Worm (Caenorhabditis elegans) whole organism, mixed stage, embryonic: ENCODE results near the gene grl-2.

Experiments used
- M03D4.4 ChIP-seq: sonication (generic microtip); optimal IDR thresholded peaks from 2 replicates; lab custom pipeline; 2017; ENCODE audit warnings: mild to moderate bottlenecking, missing genetic modification characterization, missing compliant biosample characterization
- bed-3 ChIP-seq: fragments of 200-800 bp; sonication (Bioruptor generic); optimal IDR thresholded peaks from 3 replicates; lab custom pipeline; 2018; ENCODE audit warnings: mild to moderate bottlenecking, missing genetic modification characterization, moderate library complexity, missing compliant biosample characterization
- blmp-1 ChIP-seq: fragments of 150-350 bp; optimal IDR thresholded peaks from 2 replicates; lab custom pipeline; 2014; ENCODE audit warnings: missing biosample characterization, missing genetic modification characterization
- ceh-43 ChIP-seq: fragments of 200-800 bp; sonication (Bioruptor generic); optimal IDR thresholded peaks from 2 replicates; lab custom pipeline; 2018; ENCODE audit warnings: mild to moderate bottlenecking, missing genetic modification characterization, moderate library complexity, missing compliant biosample characterization
- ceh-83 ChIP-seq: fragments of 200-800 bp; sonication (Bioruptor generic); optimal IDR thresholded peaks from 2 replicates; lab custom pipeline; 2018; ENCODE audit warnings: mild to moderate bottlenecking, missing genetic modification characterization, missing compliant biosample characterization
- ces-1 ChIP-seq: fragments of 150-350 bp; optimal IDR thresholded peaks from 2 replicates; lab custom pipeline; 2014; ENCODE audit warnings: missing biosample characterization, missing genetic modification reagents, missing genetic modification characterization
- cnd-1 ChIP-seq: fragments of 200-800 bp; sonication (Bioruptor generic); optimal IDR thresholded peaks from 2 replicates; lab custom pipeline; 2018; ENCODE audit warnings: mild to moderate bottlenecking, missing genetic modification characterization, missing compliant biosample characterization
- drap-1 ChIP-seq: fragments of 200-800 bp; sonication (Bioruptor generic); optimal IDR thresholded peaks from 3 replicates; lab custom pipeline; 2018; ENCODE audit warnings: mild to moderate bottlenecking, missing genetic modification characterization, missing compliant biosample characterization
- elt-1 ChIP-seq: sonication (generic microtip); optimal IDR thresholded peaks from 2 replicates; lab custom pipeline; 2017; ENCODE audit warnings: missing genetic modification characterization, mild to moderate bottlenecking, missing compliant biosample characterization, antibody characterized with exemption, moderate library complexity, borderline replicate concordance; ENCODE audit not compliant: insufficient read depth
- elt-3 ChIP-seq: fragments of 150-350 bp; optimal IDR thresholded peaks from 2 replicates; lab custom pipeline; 2014; ENCODE audit warnings: missing biosample characterization, missing genetic modification characterization
- flh-1 ChIP-seq: fragments of 200-800 bp; sonication (Bioruptor generic); optimal IDR thresholded peaks from 2 replicates; lab custom pipeline; 2018; ENCODE audit warnings: mild to moderate bottlenecking, missing genetic modification characterization, moderate library complexity, missing compliant biosample characterization
- ham-2 ChIP-seq: fragments of 200-800 bp; sonication (Bioruptor generic); optimal IDR thresholded peaks from 2 replicates; lab custom pipeline; 2018; ENCODE audit warnings: mild to moderate bottlenecking, missing genetic modification characterization, missing compliant biosample characterization
- lin-13 ChIP-seq: fragments of 150-350 bp; optimal IDR thresholded peaks from 2 replicates; lab custom pipeline; 2014; ENCODE audit warnings: missing biosample characterization, missing genetic modification characterization
- lin-32 ChIP-seq: fragments of 200-800 bp; sonication (Bioruptor generic); optimal IDR thresholded peaks from 2 replicates; lab custom pipeline; 2018; ENCODE audit warnings: mild to moderate bottlenecking, missing genetic modification characterization, missing compliant biosample characterization
- lsy-2 ChIP-seq: fragments of 150-350 bp; optimal IDR thresholded peaks from 2 replicates; lab custom pipeline; 2014; ENCODE audit warnings: missing biosample characterization, missing genetic modification characterization
- mab-5 ChIP-seq: fragments of 150-350 bp; optimal IDR thresholded peaks from 2 replicates; lab custom pipeline; 2014; ENCODE audit warnings: missing biosample characterization, missing genetic modification characterization
- mep-1 ChIP-seq: fragments of 150-350 bp; optimal IDR thresholded peaks from 2 replicates; lab custom pipeline; 2017; ENCODE audit warnings: missing biosample characterization, missing genetic modification reagents, missing genetic modification characterization, inconsistent platforms
- mls-2 ChIP-seq: sonication (generic microtip); optimal IDR thresholded peaks from 2 replicates; lab custom pipeline; 2016; ENCODE audit warnings: mild to moderate bottlenecking, missing genetic modification characterization, moderate library complexity, missing compliant biosample characterization
- nhr-2 ChIP-seq: fragments of 150-350 bp; optimal IDR thresholded peaks from 2 replicates; lab custom pipeline; 2014; ENCODE audit warnings: missing biosample characterization, missing genetic modification characterization
- nhr-237 ChIP-seq: fragments of 150-350 bp; optimal IDR thresholded peaks from 2 replicates; lab custom pipeline; 2014; ENCODE audit warnings: missing biosample characterization, missing genetic modification characterization
- nhr-28 ChIP-seq: fragments of 150-350 bp; optimal IDR thresholded peaks from 2 replicates; lab custom pipeline; 2014; ENCODE audit warnings: missing biosample characterization, missing genetic modification characterization
- nhr-76 ChIP-seq: sonication (generic microtip); optimal IDR thresholded peaks from 2 replicates; lab custom pipeline; 2017; ENCODE audit warnings: missing biosample characterization, missing genetic modification characterization
- pha-4 ChIP-seq: fragments of 150-350 bp; optimal IDR thresholded peaks from 2 replicates; lab custom pipeline; 2018; ENCODE audit warnings: missing biosample characterization, missing genetic modification reagents, missing genetic modification characterization
- sem-2 ChIP-seq: fragments of 200-800 bp; sonication (Bioruptor generic); optimal IDR thresholded peaks from 2 replicates; lab custom pipeline; 2018; ENCODE audit warnings: mild to moderate bottlenecking, missing genetic modification characterization, missing compliant biosample characterization
- snpc-4 ChIP-seq: fragments of 150-350 bp; optimal IDR thresholded peaks from 2 replicates; lab custom pipeline; 2014; ENCODE audit warnings: missing biosample characterization, missing genetic modification characterization
- sptf-1 ChIP-seq: sonication (generic microtip); optimal IDR thresholded peaks from 2 replicates; lab custom pipeline; 2017; ENCODE audit warnings: mild to moderate bottlenecking, missing genetic modification characterization, moderate library complexity, missing compliant biosample characterization
- tbx-8 ChIP-seq: fragments of 200-800 bp; sonication (Bioruptor generic); optimal IDR thresholded peaks from 2 replicates; lab custom pipeline; 2018; ENCODE audit warnings: mild to moderate bottlenecking, missing genetic modification characterization, moderate library complexity, missing compliant biosample characterization
- unc-120 ChIP-seq: sonication (generic microtip); optimal IDR thresholded peaks from 2 replicates; lab custom pipeline; 2017; ENCODE audit warnings: missing genetic modification characterization, missing compliant biosample characterization; ENCODE audit not compliant: poor library complexity, severe bottlenecking
- unc-39 ChIP-seq: fragments of 150-350 bp; optimal IDR thresholded peaks from 2 replicates; lab custom pipeline; 2014; ENCODE audit warnings: missing biosample characterization, missing genetic modification characterization
- unc-62 ChIP-seq: fragments of 150-350 bp; optimal IDR thresholded peaks from 2 replicates; lab custom pipeline; 2014; ENCODE audit warnings: missing biosample characterization, missing genetic modification reagents, missing genetic modification characterization
- zip-8 ChIP-seq: fragments of 150-350 bp; optimal IDR thresholded peaks from 2 replicates; lab custom pipeline; 2014; ENCODE audit warnings: missing biosample characterization, missing genetic modification characterization
- ztf-11 ChIP-seq: fragments of 150-350 bp; optimal IDR thresholded peaks from 2 replicates; lab custom pipeline; 2014; ENCODE audit warnings: missing biosample characterization, missing genetic modification characterization

grl-2 gene

ce11 chrV:12961085-12961560 is 16.2 kb downstream of the grl-2 start, which contains the start of gene mpst-7:
TSS of gene mpst-7 (minus strand) at chrV:12961135.
- TF ChIP-seq elt-1 (tag; lab: Kevin White, UChicago) (no peak), nhr-2 (tag; lab: Kevin White, UChicago) (no peak), cnd-1 (tag; lab: Kevin White, UChicago) (no peak), M03D4.4 (tag; lab: Kevin White, UChicago) (no peak), ham-2 (GFP tag; lab: Kevin White, UChicago) (no peak), ces-1 (no peak), flh-1 (GFP tag; lab: Kevin White, UChicago) (no peak), unc-39 (tag; lab: Kevin White, UChicago) (no peak), unc-120 (no peak)

ce11 chrV:12963192-12963591 is 18.3 kb downstream of the grl-2 start, which contains the start of gene hrg-9:
TSS of gene hrg-9 (minus strand) at chrV:12963343.
- TF ChIP-seq sem-2 (GFP tag; lab: Kevin White, UChicago) (no peak), drap-1 (GFP tag; lab: Kevin White, UChicago) (no peak), zip-8 (tag; lab: Kevin White, UChicago) (peak; percentile 62), ceh-83 (no peak), elt-3 (no peak), mab-5 (tag; lab: Kevin White, UChicago) (no peak), unc-62 (GFP tag; lab: Kevin White, UChicago) (no peak), lsy-2 (tag; lab: Kevin White, UChicago) (no peak)

- no peak for TF ChIP-seq M03D4.4 (tag; lab: Kevin White, UChicago)
- TF ChIP-seq bed-3 (GFP tag; lab: Kevin White, UChicago), result no peak
- TF ChIP-seq mep-1 (tag; lab: Kevin White, UChicago), result no peak
- no peak for TF ChIP-seq cnd-1 (tag; lab: Kevin White, UChicago)
- no peak for TF ChIP-seq sem-2 (GFP tag; lab: Kevin White, UChicago)
Observed at ce11 chrV:12964076-12964475, 19.2 kb downstream of the grl-2 start, which contains the start of gene srd-35. TSS of gene srd-35 (plus strand) at chrV:12964376.

DNA sequence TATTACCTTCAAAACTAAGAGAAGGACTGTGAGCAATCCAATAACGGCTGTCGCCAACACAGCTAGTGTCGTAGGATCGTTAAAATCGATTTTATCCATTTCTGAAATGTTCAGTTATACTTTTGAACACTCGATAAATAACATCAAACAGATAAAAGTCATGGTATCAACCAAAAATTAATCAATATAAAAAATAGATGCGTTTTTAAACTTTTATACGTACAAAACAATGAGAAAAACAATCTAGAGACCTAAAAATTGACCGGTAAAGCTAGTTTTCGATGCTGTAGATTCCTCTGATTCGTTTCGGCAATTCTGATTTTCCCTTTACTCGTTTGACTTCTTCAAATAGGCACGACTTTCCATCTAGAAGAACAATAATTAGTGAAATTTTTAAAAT is 22.2 kb downstream of the grl-2 start, which contains the start of gene R186.3:
R186.3 (minus strand) TSS at position 101 of the 400 bp plus-strand sequence.
- TF ChIP-seq ztf-11 (no peak), zip-8 (tag; lab: Kevin White, UChicago) (no peak), lin-32 (no peak), ham-2 (GFP tag; lab: Kevin White, UChicago) (no peak), elt-3 (no peak), mab-5 (tag; lab: Kevin White, UChicago) (no peak), lin-13 (no peak), lsy-2 (tag; lab: Kevin White, UChicago) (no peak), nhr-28 (no peak), ceh-83 (no peak), blmp-1 (tag; lab: Kevin White, UChicago) (no peak), unc-62 (GFP tag; lab: Kevin White, UChicago) (no peak), tbx-8 (no peak), elt-1 (tag; lab: Kevin White, UChicago) (no peak), flh-1 (GFP tag; lab: Kevin White, UChicago) (no peak), pha-4 (tag; lab: Kevin White, UChicago) (no peak), unc-120 (no peak)
- TF ChIP-seq, all 35 proteins: peak for 0

ce11 chrV:12967925-12968327 is 23.1 kb downstream of the grl-2 start, which contains the start of gene R186.8:
TSS of gene R186.8 (minus strand) at chrV:12967982.
- TF ChIP-seq lin-13 (peak; percentile 21), mls-2 (tag; lab: Kevin White, UChicago) (peak; percentile 20), sptf-1 (tag; lab: Kevin White, UChicago) (peak; percentile 15), nhr-237 (tag; lab: Kevin White, UChicago) (peak; percentile 23), lsy-2 (tag; lab: Kevin White, UChicago) (peak; percentile 90), unc-120 (peak; percentile 51), ces-1 (peak; percentile 63)

DNA sequence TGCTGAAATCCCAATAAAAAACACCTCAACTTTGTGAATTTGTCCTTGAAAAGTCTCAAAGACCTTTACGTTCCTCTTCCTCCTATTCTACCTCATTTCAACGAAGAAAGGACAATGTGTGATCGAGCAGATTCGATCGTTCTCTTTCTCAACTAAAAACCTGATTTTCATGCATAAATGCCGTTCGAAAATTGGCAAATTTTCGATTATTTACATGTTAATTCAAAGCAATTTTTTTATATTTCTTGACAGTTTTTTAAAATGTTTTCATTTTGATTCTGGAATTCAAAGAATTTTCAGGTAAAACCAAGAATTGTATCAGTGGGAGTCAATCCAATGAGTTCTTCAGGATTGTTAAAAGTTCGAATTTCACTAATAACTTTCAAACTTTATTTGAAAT is 23.7 kb downstream of the grl-2 start, which contains the start of gene lin-46:
lin-46 (plus strand) TSS at position 301 of the 400 bp plus-strand sequence.
- no peak for TF ChIP-seq bed-3 (GFP tag; lab: Kevin White, UChicago)
- no peak for TF ChIP-seq nhr-28
- no peak for TF ChIP-seq unc-39 (tag; lab: Kevin White, UChicago)
- TF ChIP-seq mls-2 (tag; lab: Kevin White, UChicago), result no peak
- no peak for TF ChIP-seq ceh-43 (GFP tag; lab: Kevin White, UChicago)
- no peak for TF ChIP-seq nhr-76 (tag; lab: Kevin White, UChicago)
- no peak for TF ChIP-seq snpc-4 (tag; lab: Kevin White, UChicago)
- TF ChIP-seq ztf-11, result no peak
- no peak for TF ChIP-seq pha-4 (tag; lab: Kevin White, UChicago)
- TF ChIP-seq drap-1 (GFP tag; lab: Kevin White, UChicago), result no peak
- TF ChIP-seq lin-13, result no peak
- TF ChIP-seq unc-120, result no peak
- TF ChIP-seq sptf-1 (tag; lab: Kevin White, UChicago), result no peak
- TF ChIP-seq mep-1 (tag; lab: Kevin White, UChicago), result no peak
- no peak for TF ChIP-seq unc-62 (GFP tag; lab: Kevin White, UChicago)
- no peak for TF ChIP-seq mab-5 (tag; lab: Kevin White, UChicago)
- TF ChIP-seq sem-2 (GFP tag; lab: Kevin White, UChicago), result no peak
- TF ChIP-seq elt-1 (tag; lab: Kevin White, UChicago), result no peak
